Fruit fly (Drosophila melanogaster) Kc167 (cell line): ENCODE measurements around the gene MED10.

Experiments
- Sin3A ChIP-seq: fragments of >200 bp; optimal IDR thresholded peaks from 2 replicates; lab custom pipeline; 2018; ENCODE audit warnings: missing external identifiers
- h ChIP-seq: fragments of >200 bp; optimal IDR thresholded peaks from 3 replicates; lab custom pipeline; 2018; ENCODE audit warnings: missing external identifiers
- insv ChIP-seq: fragments of >200 bp; optimal IDR thresholded peaks from 3 replicates; lab custom pipeline; 2018; ENCODE audit warnings: missing external identifiers
- psq ChIP-seq: fragments of >200 bp; optimal IDR thresholded peaks from 2 replicates; lab custom pipeline; 2017; ENCODE audit warnings: missing external identifiers
- ttk ChIP-seq: sonication (Bioruptor generic); optimal IDR thresholded peaks from 2 replicates; lab custom pipeline; 2017; ENCODE audit warnings: missing external identifiers

DNA sequence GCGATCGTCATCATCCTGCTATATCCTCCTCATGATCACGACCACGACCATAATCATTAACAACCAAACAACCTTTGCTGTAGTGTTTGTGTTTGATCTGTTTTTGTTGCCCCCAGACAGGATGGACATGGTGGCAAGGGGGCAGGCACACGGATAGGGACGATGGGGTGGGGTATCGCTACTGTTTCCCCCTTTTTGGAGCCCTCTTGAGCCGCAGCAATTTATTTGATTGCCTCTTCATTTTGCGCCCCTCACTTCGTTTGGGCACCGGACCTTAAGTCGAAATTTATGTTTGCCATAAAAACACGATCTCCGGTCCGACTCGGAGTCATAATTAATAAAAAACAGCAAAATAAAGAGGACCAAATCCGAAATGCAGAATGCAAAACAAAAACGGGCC is 16.1 kb upstream of the MED10 start:
- TF ChIP-seq h (lab: Kevin White, UChicago) (no peak), Sin3A (lab: Kevin White, UChicago) (no peak), psq (lab: Kevin White, UChicago) (no peak), insv (no peak), ttk (lab: Kevin White, UChicago) (no peak)
